Worm (Caenorhabditis elegans) whole organism, L3 larva: ENCODE results near the gene Y70C5A.3.

Source experiments
- ceh-16 ChIP-seq: sonication (generic microtip); optimal IDR thresholded peaks from 2 replicates; lab custom pipeline; 2017; ENCODE audit warnings: missing biosample characterization, missing genetic modification characterization
- ceh-28 ChIP-seq: fragments of 150-350 bp; optimal IDR thresholded peaks from 2 replicates; lab custom pipeline; 2014; ENCODE audit warnings: missing biosample characterization, missing genetic modification reagents, missing genetic modification characterization
- egl-5 ChIP-seq: fragments of 150-350 bp; optimal IDR thresholded peaks from 2 replicates; lab custom pipeline; 2017; ENCODE audit warnings: missing biosample characterization, missing genetic modification reagents, missing genetic modification characterization, inconsistent platforms
- fos-1 ChIP-seq: fragments of 150-350 bp; optimal IDR thresholded peaks from 2 replicates; lab custom pipeline; 2014; ENCODE audit warnings: missing biosample characterization, missing genetic modification characterization
- nhr-11 ChIP-seq: fragments of 150-350 bp; optimal IDR thresholded peaks from 2 replicates; lab custom pipeline; 2014; ENCODE audit warnings: missing biosample characterization, missing genetic modification characterization
- pha-4 ChIP-seq: fragments of 150-350 bp; optimal IDR thresholded peaks from 2 replicates; lab custom pipeline; 2014; ENCODE audit warnings: missing biosample characterization, missing genetic modification reagents, missing genetic modification characterization
- skn-1 ChIP-seq: fragments of 150-350 bp; optimal IDR thresholded peaks from 2 replicates; lab custom pipeline; 2014; ENCODE audit warnings: missing biosample characterization, missing genetic modification characterization
- snpc-4 ChIP-seq: fragments of 150-350 bp; optimal IDR thresholded peaks from 2 replicates; lab custom pipeline; 2014; ENCODE audit warnings: missing biosample characterization, missing genetic modification characterization
- unc-39 ChIP-seq: sonication (generic microtip); optimal IDR thresholded peaks from 4 replicates; lab custom pipeline; 2017; ENCODE audit warnings: missing biosample characterization, missing genetic modification characterization
- unc-62 ChIP-seq: fragments of 150-350 bp; sonication (generic microtip); optimal IDR thresholded peaks from 4 replicates; lab custom pipeline; 2014; ENCODE audit warnings: missing biosample characterization, missing genetic modification reagents, missing genetic modification characterization

ce11 chrV:16622754-16623261, 2.1 kb upstream of the Y70C5A.3 start, which contains the start of gene Y70C5A.2:
- no peak for TF ChIP-seq unc-39 (tag; lab: Kevin White, UChicago)
- TF ChIP-seq egl-5 (tag; lab: Kevin White, UChicago), result no peak
- TF ChIP-seq ceh-16 (tag; lab: Kevin White, UChicago), result no peak
- TF ChIP-seq pha-4 (tag; lab: Kevin White, UChicago), result no peak
- no peak for TF ChIP-seq ceh-28
- TF ChIP-seq skn-1 (tag; lab: Kevin White, UChicago), result no peak
- TF ChIP-seq nhr-11, result no peak
- no peak for TF ChIP-seq fos-1 (tag; lab: Kevin White, UChicago)
- no peak for TF ChIP-seq unc-62
- no peak for TF ChIP-seq snpc-4 (tag; lab: Kevin White, UChicago)
